Worm (Caenorhabditis elegans) whole organism, late embryonic: Measurements from ENCODE around the gene syg-1.

Source experiments
- ama-1 ChIP-seq: fragments of 150-350 bp; optimal IDR thresholded peaks from 2 replicates; lab custom pipeline; 2014
- ceh-2 ChIP-seq: sonication (generic microtip); optimal IDR thresholded peaks from 2 replicates; lab custom pipeline; 2016; ENCODE audit warnings: missing genotype, missing genetic modification characterization, missing compliant biosample characterization
- ceh-45 ChIP-seq: fragments of 200-800 bp; sonication (Bioruptor generic); IDR thresholded peaks from 2 replicates; pipeline ENCODE4 v1.3.6; 2022; ENCODE audit warnings: missing genetic modification reagents, missing genetic modification characterization, missing compliant biosample characterization
- elt-2 ChIP-seq: sonication (generic microtip); optimal IDR thresholded peaks from 2 replicates; lab custom pipeline; 2016; ENCODE audit warnings: missing genetic modification reagents, missing genetic modification characterization, missing compliant biosample characterization
- elt-4 ChIP-seq: sonication (generic microtip); optimal IDR thresholded peaks from 2 replicates; lab custom pipeline; 2016; ENCODE audit warnings: missing genetic modification characterization, missing compliant biosample characterization
- fkh-10 ChIP-seq: fragments of 150-350 bp; optimal IDR thresholded peaks from 2 replicates; lab custom pipeline; 2014; ENCODE audit warnings: missing biosample characterization, missing genetic modification reagents, missing genetic modification characterization
- nfya-1 ChIP-seq: sonication (generic microtip); optimal IDR thresholded peaks from 2 replicates; lab custom pipeline; 2017; ENCODE audit warnings: missing genetic modification characterization, mild to moderate bottlenecking, missing compliant biosample characterization, antibody characterized with exemption, moderate library complexity
- nhr-11 ChIP-seq: fragments of 150-350 bp; optimal IDR thresholded peaks from 2 replicates; lab custom pipeline; 2014; ENCODE audit warnings: missing biosample characterization, missing genetic modification characterization
- pha-4 ChIP-seq: fragments of 150-350 bp; optimal IDR thresholded peaks from 2 replicates; lab custom pipeline; 2018; ENCODE audit warnings: missing biosample characterization, missing genetic modification reagents, missing genetic modification characterization
- pqm-1 ChIP-seq: sonication (generic microtip); optimal IDR thresholded peaks from 2 replicates; lab custom pipeline; 2016; ENCODE audit warnings: missing genetic modification characterization, missing compliant biosample characterization
- rnt-1 ChIP-seq: sonication (generic microtip); optimal IDR thresholded peaks from 2 replicates; lab custom pipeline; 2016; ENCODE audit warnings: missing genetic modification characterization, missing compliant biosample characterization

DNA sequence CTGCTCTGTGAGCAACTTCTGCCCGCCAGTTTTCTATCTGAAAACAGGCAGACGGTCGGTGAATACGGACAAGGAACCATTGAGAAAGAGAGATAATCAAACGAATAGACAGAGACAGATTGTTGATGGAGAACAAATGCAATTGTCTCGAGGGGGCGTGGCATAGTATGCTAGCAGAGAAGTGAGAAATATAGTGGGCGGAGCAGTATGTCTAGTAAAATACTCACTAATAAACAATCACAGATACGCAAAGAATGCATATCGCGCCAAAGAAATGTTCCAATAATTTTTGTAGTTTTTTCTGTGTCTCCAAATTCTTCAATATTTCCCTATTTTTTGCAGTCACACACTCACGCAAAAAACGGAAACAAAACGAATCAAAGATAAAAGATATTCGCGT, 17.2 kb upstream of the syg-1 start, which contains the start of gene tbc-12:
- TF ChIP-seq pqm-1 (tag; lab: Kevin White, UChicago) (no peak), elt-4 (tag; lab: Kevin White, UChicago) (no peak), nhr-11 (tag; lab: Kevin White, UChicago) (no peak), nfya-1 (tag; lab: Kevin White, UChicago) (no peak), fkh-10 (GFP tag; lab: Kevin White, UChicago) (no peak), pha-4 (tag; lab: Kevin White, UChicago) (no peak), ceh-45 (GFP tag; lab: Robert Waterston, UW) (no peak), ceh-2 (tag; lab: Kevin White, UChicago) (no peak), ama-1 (lab: Kevin White, UChicago) (no peak), elt-2 (tag; lab: Kevin White, UChicago) (no peak), rnt-1 (tag; lab: Kevin White, UChicago) (no peak)
